Fruit fly (Drosophila melanogaster) whole organism, embryonic: ENCODE data around the gene CG6607.

ENCODE experiments used
- Blimp-1 ChIP-seq: fragments of 200-800 bp; sonication (Bioruptor generic); optimal IDR thresholded peaks from 3 replicates; lab custom pipeline; 2018; ENCODE audit warnings: missing biosample characterization, missing genetic modification characterization, mild to moderate bottlenecking, moderate library complexity, missing genetic modification reagents
- BtbVII ChIP-seq: fragments of 200-800 bp; sonication (Bioruptor generic); optimal IDR thresholded peaks from 3 replicates; lab custom pipeline; 2017; ENCODE audit warnings: missing biosample characterization, mild to moderate bottlenecking, missing genetic modification characterization
- CG11695 ChIP-seq: fragments of 200-800 bp; sonication (Bioruptor generic); IDR thresholded peaks from 3 replicates; pipeline ENCODE4 v1.3.6; 2022; ENCODE audit warnings: missing biosample characterization, missing genetic modification characterization
- CG12155 ChIP-seq: fragments of 200-800 bp; sonication (Bioruptor generic); optimal IDR thresholded peaks from 3 replicates; lab custom pipeline; 2016; ENCODE audit warnings: missing biosample characterization, missing genetic modification characterization
- CG1233 ChIP-seq: fragments of 200-800 bp; sonication (Bioruptor generic); optimal IDR thresholded peaks from 4 replicates; lab custom pipeline; 2018; ENCODE audit warnings: missing biosample characterization, mild to moderate bottlenecking, missing genetic modification characterization
- CG12769 ChIP-seq: fragments of 200-800 bp; sonication (Bioruptor generic); optimal IDR thresholded peaks from 2 replicates; lab custom pipeline; 2019; ENCODE audit warnings: missing biosample characterization, mild to moderate bottlenecking, missing genetic modification characterization, moderate library complexity
- CG14441 ChIP-seq: fragments of 200-800 bp; sonication (Bioruptor generic); IDR thresholded peaks from 2 replicates; pipeline ENCODE4 v1.3.6; 2022; ENCODE audit warnings: missing biosample characterization, missing genetic modification characterization
- CG16813 ChIP-seq: fragments of 200-800 bp; sonication (Bioruptor generic); IDR thresholded peaks from 3 replicates; pipeline ENCODE4 v1.3.6; 2022; ENCODE audit warnings: missing biosample characterization, missing genetic modification characterization; ENCODE audit not compliant: partially characterized antibody
- CG17361 ChIP-seq: fragments of 200-800 bp; sonication (Bioruptor generic); IDR thresholded peaks from 3 replicates; pipeline ENCODE4 v1.3.6; 2022; ENCODE audit warnings: missing biosample characterization, missing genetic modification characterization
- CG17612 ChIP-seq: fragments of 200-800 bp; sonication (Bioruptor generic); IDR thresholded peaks from 2 replicates; pipeline ENCODE4 v1.3.6; 2022; ENCODE audit warnings: missing biosample characterization, missing genetic modification characterization
- CG18619 ChIP-seq: fragments of 200-800 bp; sonication (Bioruptor generic); optimal IDR thresholded peaks from 3 replicates; lab custom pipeline; 2017; ENCODE audit warnings: missing biosample characterization, mild to moderate bottlenecking, missing genetic modification characterization
- CG2875 ChIP-seq: fragments of 200-800 bp; sonication (Bioruptor generic); optimal IDR thresholded peaks from 2 replicates; lab custom pipeline; 2017; ENCODE audit warnings: missing biosample characterization, mild to moderate bottlenecking, missing genetic modification characterization, missing genetic modification reagents
- CG30403 ChIP-seq: fragments of 200-800 bp; sonication (Bioruptor generic); optimal IDR thresholded peaks from 3 replicates; lab custom pipeline; 2016; ENCODE audit warnings: missing biosample characterization, missing genetic modification characterization
- CG31388 ChIP-seq: fragments of 200-800 bp; sonication (Bioruptor generic); optimal IDR thresholded peaks from 2 replicates; lab custom pipeline; 2016; ENCODE audit warnings: missing biosample characterization, missing genetic modification characterization
- CG3281 ChIP-seq: fragments of 200-800 bp; sonication (Bioruptor generic); optimal IDR thresholded peaks from 3 replicates; lab custom pipeline; 2017; ENCODE audit warnings: missing biosample characterization, mild to moderate bottlenecking, missing genetic modification characterization
- CG6654 ChIP-seq: fragments of 200-800 bp; sonication (Bioruptor generic); optimal IDR thresholded peaks from 2 replicates; lab custom pipeline; 2017; ENCODE audit warnings: missing biosample characterization, mild to moderate bottlenecking, missing genetic modification characterization
- CG9727 ChIP-seq: fragments of 200-800 bp; sonication (Bioruptor generic); optimal IDR thresholded peaks from 3 replicates; lab custom pipeline; 2017; ENCODE audit warnings: missing biosample characterization, mild to moderate bottlenecking, missing genetic modification characterization
- Deaf1 ChIP-seq: fragments of 200-800 bp; optimal IDR thresholded peaks from 3 replicates; lab custom pipeline; 2019; ENCODE audit warnings: missing biosample characterization, mild to moderate bottlenecking, missing genetic modification characterization, moderate library complexity
- Dek ChIP-seq: fragments of 200-800 bp; sonication (Bioruptor generic); optimal IDR thresholded peaks from 3 replicates; lab custom pipeline; 2019; ENCODE audit warnings: missing biosample characterization, mild to moderate bottlenecking, missing genetic modification characterization, moderate library complexity
- ERR ChIP-seq: fragments of 200-800 bp; sonication (Bioruptor generic); optimal IDR thresholded peaks from 2 replicates; lab custom pipeline; 2016; ENCODE audit warnings: missing biosample characterization, missing genetic modification characterization
- Eip74EF ChIP-seq, 2 experiments: fragments of 200-800 bp in 1 of 2; fragments of >200 bp in 1 of 2; sonication (Bioruptor generic) in 1 of 2; optimal IDR thresholded peaks; 2 replicates each; lab custom pipeline; 2017 to 2019; ENCODE audit warnings: missing biosample characterization in 2 of 2, missing genetic modification characterization in 2 of 2, mild to moderate bottlenecking in 1 of 2, moderate library complexity in 1 of 2
- Hand ChIP-seq: fragments of 200-800 bp; sonication (Bioruptor generic); optimal IDR thresholded peaks from 2 replicates; lab custom pipeline; 2017; ENCODE audit warnings: mild to moderate bottlenecking, missing biosample characterization, missing genetic modification reagents, missing genetic modification characterization
- HmgD ChIP-seq: fragments of 200-800 bp; sonication (Bioruptor generic); optimal IDR thresholded peaks from 3 replicates; lab custom pipeline; 2016; ENCODE audit warnings: missing biosample characterization, missing genetic modification characterization
- HmgZ ChIP-seq: fragments of 200-800 bp; sonication (Bioruptor generic); optimal IDR thresholded peaks from 2 replicates; lab custom pipeline; 2018; ENCODE audit warnings: missing biosample characterization, mild to moderate bottlenecking, missing genetic modification characterization
- Hr3 ChIP-seq: fragments of 200-800 bp; sonication (Bioruptor generic); optimal IDR thresholded peaks from 3 replicates; lab custom pipeline; 2016; ENCODE audit warnings: missing biosample characterization, missing genetic modification characterization
- Hsf ChIP-seq: fragments of 200-800 bp; sonication (Bioruptor generic); optimal IDR thresholded peaks from 3 replicates; lab custom pipeline; 2016; ENCODE audit warnings: missing biosample characterization, missing genetic modification characterization
- Max ChIP-seq: fragments of 200-800 bp; sonication (Bioruptor generic); optimal IDR thresholded peaks from 2 replicates; lab custom pipeline; 2016; ENCODE audit warnings: missing biosample characterization, mild to moderate bottlenecking, missing genetic modification characterization
- Meics ChIP-seq: fragments of 200-800 bp; sonication (Bioruptor generic); optimal IDR thresholded peaks from 2 replicates; lab custom pipeline; 2017; ENCODE audit warnings: missing biosample characterization, mild to moderate bottlenecking, missing genetic modification characterization
- abd-A ChIP-seq: fragments of 200-800 bp; sonication (Bioruptor generic); optimal IDR thresholded peaks from 3 replicates; lab custom pipeline; 2019; ENCODE audit warnings: missing biosample characterization, mild to moderate bottlenecking, missing genetic modification characterization, moderate library complexity
- br ChIP-seq: fragments of >200 bp; optimal IDR thresholded peaks from 2 replicates; lab custom pipeline; 2017
- crc ChIP-seq: fragments of 200-800 bp; sonication (Bioruptor generic); optimal IDR thresholded peaks from 2 replicates; lab custom pipeline; 2016; ENCODE audit warnings: missing biosample characterization, missing genetic modification characterization
- emc ChIP-seq: fragments of 200-800 bp; sonication (Bioruptor generic); optimal IDR thresholded peaks from 2 replicates; lab custom pipeline; 2016; ENCODE audit warnings: missing biosample characterization, missing genetic modification characterization
- esg ChIP-seq: fragments of 200-800 bp; sonication (Bioruptor generic); conservative IDR thresholded peaks from 2 replicates; pipeline ENCODE4 v1.3.6; 2022; ENCODE audit warnings: missing biosample characterization, missing genetic modification characterization
- eve ChIP-seq, 2 experiments: fragments of >200 bp; optimal IDR thresholded peaks; 2 replicates each; lab custom pipeline; 2017; ENCODE audit warnings: missing biosample characterization in 2 of 2, missing genetic modification characterization in 2 of 2
- gro ChIP-seq: fragments of 200-800 bp; sonication (Bioruptor generic); optimal IDR thresholded peaks from 2 replicates; lab custom pipeline; 2016; ENCODE audit warnings: missing biosample characterization, missing genetic modification characterization
- hkb ChIP-seq, 2 experiments: fragments of 200-800 bp in 1 of 2; fragments of >200 bp in 1 of 2; sonication (Bioruptor generic) in 1 of 2; IDR thresholded peaks in 1 of 2; optimal IDR thresholded peaks in 1 of 2; 2 replicates each; pipeline versions ENCODE4 v1.3.6 to Lab custom; 2017 to 2022; ENCODE audit warnings: missing biosample characterization in 1 of 2, missing genetic modification characterization in 1 of 2
- ind ChIP-seq: fragments of 200-800 bp; sonication (Bioruptor generic); optimal IDR thresholded peaks from 3 replicates; lab custom pipeline; 2016; ENCODE audit warnings: missing biosample characterization, missing genetic modification characterization
- kah ChIP-seq: fragments of 200-800 bp; sonication (Bioruptor generic); optimal IDR thresholded peaks from 2 replicates; lab custom pipeline; 2018; ENCODE audit warnings: missing biosample characterization, mild to moderate bottlenecking, missing genetic modification characterization
- ken ChIP-seq: fragments of 200-800 bp; sonication (Bioruptor generic); IDR thresholded peaks from 3 replicates; pipeline ENCODE4 v1.3.6; 2022; ENCODE audit warnings: missing biosample characterization, missing genetic modification characterization
- lilli ChIP-seq: fragments of 200-800 bp; sonication (Bioruptor generic); optimal IDR thresholded peaks from 3 replicates; lab custom pipeline; 2016; ENCODE audit warnings: missing biosample characterization, missing genetic modification characterization
- lov ChIP-seq, 2 experiments: fragments of 200-800 bp in 1 of 2; fragments of >200 bp in 1 of 2; sonication (Bioruptor generic) in 1 of 2; IDR thresholded peaks in 1 of 2; optimal IDR thresholded peaks in 1 of 2; 2 replicates in 1 of 2; 3 replicates in 1 of 2; pipeline versions ENCODE4 v1.3.6 to Lab custom; 2017 to 2022; ENCODE audit warnings: missing biosample characterization in 1 of 2, missing genetic modification characterization in 1 of 2
- mam ChIP-seq: fragments of 200-800 bp; sonication (Bioruptor generic); optimal IDR thresholded peaks from 3 replicates; lab custom pipeline; 2016; ENCODE audit warnings: missing biosample characterization, missing genetic modification characterization
- nmo ChIP-seq: fragments of 200-800 bp; sonication (Bioruptor generic); optimal IDR thresholded peaks from 2 replicates; lab custom pipeline; 2018; ENCODE audit warnings: missing biosample characterization, mild to moderate bottlenecking, missing genetic modification characterization, moderate library complexity
- phol ChIP-seq: fragments of 200-800 bp; sonication (Bioruptor generic); optimal IDR thresholded peaks from 3 replicates; lab custom pipeline; 2018; ENCODE audit warnings: missing biosample characterization, mild to moderate bottlenecking, missing genetic modification characterization, moderate library complexity
- run ChIP-seq: fragments of 200-800 bp; sonication (Bioruptor generic); optimal IDR thresholded peaks from 3 replicates; lab custom pipeline; 2018; ENCODE audit warnings: missing biosample characterization, mild to moderate bottlenecking, missing genetic modification characterization
- sens ChIP-seq: fragments of 200-800 bp; sonication (Bioruptor generic); peaks from one replicate; lab custom pipeline; 2016; ENCODE audit warnings: missing biosample characterization, missing genetic modification characterization
- seq ChIP-seq: fragments of 200-800 bp; sonication (Bioruptor generic); IDR thresholded peaks from 2 replicates; pipeline ENCODE4 v1.3.6; 2022; ENCODE audit warnings: missing biosample characterization, missing genetic modification characterization
- slou ChIP-seq: fragments of 200-800 bp; sonication (Bioruptor generic); optimal IDR thresholded peaks from 3 replicates; lab custom pipeline; 2016; ENCODE audit warnings: missing biosample characterization, missing genetic modification characterization
- vvl ChIP-seq: fragments of 200-800 bp; sonication (Bioruptor generic); IDR thresholded peaks from 2 replicates; pipeline ENCODE4 v1.3.6; 2022; ENCODE audit warnings: missing biosample characterization, missing genetic modification characterization
- yki ChIP-seq: fragments of >200 bp; optimal IDR thresholded peaks from 3 replicates; lab custom pipeline; 2018

CG6607 gene

DNA sequence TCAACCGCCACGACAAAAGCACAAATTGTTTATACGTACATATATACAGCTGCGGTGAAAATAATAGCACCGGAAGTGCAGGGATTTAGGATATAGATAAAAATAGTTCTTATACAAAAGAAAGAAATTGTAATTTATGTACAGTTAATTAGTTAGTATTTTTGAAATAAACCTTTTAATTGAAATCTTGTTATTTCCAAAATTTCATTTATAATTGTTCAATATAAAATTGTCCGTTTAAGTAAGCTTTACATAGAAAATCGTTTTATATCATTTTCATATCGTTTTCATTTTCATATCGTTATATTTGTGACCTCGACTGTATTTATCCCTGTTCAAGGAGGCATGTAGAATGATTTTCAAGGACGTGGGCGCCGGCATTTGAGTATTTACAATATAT is 46.3 kb downstream of the CG6607 start (continued):
- TF ChIP-seq Eip74EF (GFP tag; optimal IDR thresholded peaks at IDR 0.05; lab: Kevin White, UChicago): peak in 1 of 2 experiments; percentile 42
- peak; percentile 79 for TF ChIP-seq BtbVII
- TF ChIP-seq ERR (GFP tag; lab: Kevin White, UChicago): no peak
- TF ChIP-seq sens (GFP tag; lab: Kevin White, UChicago): peak; percentile 59
- TF ChIP-seq Dek: peak; percentile 68
- no peak for TF ChIP-seq lov (optimal IDR thresholded peaks at IDR 0.05; lab: Kevin White, UChicago)
- TF ChIP-seq lov (GFP tag; IDR thresholded peaks at IDR 0.05; lab: Robert Waterston, UW): no peak
- peak; percentile 24 for TF ChIP-seq Blimp-1
- peak; percentile 79 for TF ChIP-seq CG3281 (GFP tag; lab: Kevin White, UChicago)
- TF ChIP-seq lilli (GFP tag; lab: Kevin White, UChicago): peak; percentile 24
- TF ChIP-seq mam (GFP tag; lab: Kevin White, UChicago): peak; percentile 7
- no peak for TF ChIP-seq emc (GFP tag; lab: Kevin White, UChicago)
- TF ChIP-seq phol (tag; lab: Kevin White, UChicago): peak; percentile 47
- no peak for TF ChIP-seq crc
- TF ChIP-seq CG14441 (GFP tag; lab: Robert Waterston, UW): no peak; the same call in 1 of the 2 replicates
- peak; percentile 35 for TF ChIP-seq HmgZ
- peak in 1 of 2 experiments; percentile 43 for TF ChIP-seq eve (GFP tag; optimal IDR thresholded peaks at IDR 0.05; lab: Kevin White, UChicago)
- TF ChIP-seq CG1233 (GFP tag; lab: Kevin White, UChicago): peak; percentile 43
- TF ChIP-seq CG12155 (GFP tag; lab: Kevin White, UChicago): peak; percentile 36
- 0 out of 2 replicates have a peak, but pooled peaks have one; percentile 28 for TF ChIP-seq esg (GFP tag; lab: Robert Waterston, UW)
- TF ChIP-seq abd-A (tag; lab: Kevin White, UChicago): peak; percentile 50
- TF ChIP-seq Meics (GFP tag; lab: Kevin White, UChicago): peak; percentile 84
- peak; percentile 32 for TF ChIP-seq CG18619 (GFP tag; lab: Kevin White, UChicago)
- TF ChIP-seq hkb (optimal IDR thresholded peaks at IDR 0.05; lab: Kevin White, UChicago): no peak
- 0 out of 2 replicates have a peak, but pooled peaks have one; percentile 41 for TF ChIP-seq hkb (GFP tag; IDR thresholded peaks at IDR 0.05; lab: Robert Waterston, UW)
- TF ChIP-seq nmo (GFP tag; lab: Kevin White, UChicago): peak; percentile 40
- TF ChIP-seq slou (GFP tag; lab: Kevin White, UChicago): peak; percentile 4
- TF ChIP-seq Hand: peak; percentile 90
- no peak for TF ChIP-seq CG31388 (GFP tag; lab: Kevin White, UChicago)
- peak; percentile 63 for TF ChIP-seq CG17361
- TF ChIP-seq CG12769: peak; percentile 1
- no peak for TF ChIP-seq kah (GFP tag; lab: Kevin White, UChicago)
- TF ChIP-seq CG9727 (GFP tag; lab: Kevin White, UChicago): peak; percentile 76
- no peak for TF ChIP-seq HmgD (GFP tag; lab: Kevin White, UChicago)
- peak; percentile 56 for TF ChIP-seq Hsf (GFP tag; lab: Kevin White, UChicago)
- TF ChIP-seq CG6654 (GFP tag; lab: Kevin White, UChicago): no peak
- peak; percentile 17 for TF ChIP-seq run (tag; lab: Kevin White, UChicago)
- TF ChIP-seq CG2875 (GFP tag; lab: Kevin White, UChicago): no peak
- TF ChIP-seq gro (GFP tag; lab: Kevin White, UChicago): no peak
- TF ChIP-seq seq (GFP tag; lab: Robert Waterston, UW): 0 out of 2 replicates have a peak, but pooled peaks have one; percentile 28
- peak; percentile 38 for TF ChIP-seq Deaf1
- peak; percentile 71 for TF ChIP-seq CG11695 (GFP tag; lab: Robert Waterston, UW)
- no peak for TF ChIP-seq ken (GFP tag; lab: Robert Waterston, UW)
- peak; percentile 20 for TF ChIP-seq ind (GFP tag; lab: Kevin White, UChicago)
- no peak for TF ChIP-seq CG16813
- TF ChIP-seq vvl: peak; percentile 31; the same call in 1 of the 2 replicates
- TF ChIP-seq Hr3: peak; percentile 37
- no peak for TF ChIP-seq Max
- no peak for TF ChIP-seq CG17612 (GFP tag; lab: Robert Waterston, UW)
- no peak for TF ChIP-seq yki (lab: Kevin White, UChicago)
- TF ChIP-seq br: no peak
- peak; percentile 55 for TF ChIP-seq CG30403
